Worm (Caenorhabditis elegans) whole organism, L3 larva: ENCODE results near the gene srz-20.

Source experiments
- R02D3.7 ChIP-seq: fragments of 150-350 bp; optimal IDR thresholded peaks from 2 replicates; lab custom pipeline; 2014; ENCODE audit warnings: missing biosample characterization, missing genetic modification characterization
- ZK546.5 ChIP-seq: sonication (generic microtip); optimal IDR thresholded peaks from 2 replicates; lab custom pipeline; 2017; ENCODE audit warnings: missing biosample characterization, missing genetic modification characterization
- aly-2 ChIP-seq: fragments of 150-350 bp; optimal IDR thresholded peaks from 2 replicates; lab custom pipeline; 2014; ENCODE audit warnings: missing biosample characterization, missing genetic modification characterization
- ama-1 ChIP-seq: fragments of 150-350 bp; optimal IDR thresholded peaks from 2 replicates; lab custom pipeline; 2018
- ceh-16 ChIP-seq: sonication (generic microtip); optimal IDR thresholded peaks from 2 replicates; lab custom pipeline; 2017; ENCODE audit warnings: missing biosample characterization, missing genetic modification characterization
- ceh-82 ChIP-seq: fragments of 150-350 bp; optimal IDR thresholded peaks from 2 replicates; lab custom pipeline; 2014; ENCODE audit warnings: missing biosample characterization, missing genetic modification characterization
- ceh-9 ChIP-seq: sonication (generic microtip); optimal IDR thresholded peaks from 2 replicates; lab custom pipeline; 2018; ENCODE audit warnings: missing biosample characterization, missing genetic modification characterization
- egl-27 ChIP-seq: sonication (generic microtip); optimal IDR thresholded peaks from 4 replicates; lab custom pipeline; 2017; ENCODE audit warnings: missing biosample characterization, missing genetic modification reagents, missing genetic modification characterization
- egl-5 ChIP-seq: fragments of 150-350 bp; optimal IDR thresholded peaks from 2 replicates; lab custom pipeline; 2017; ENCODE audit warnings: missing biosample characterization, missing genetic modification reagents, missing genetic modification characterization, inconsistent platforms
- elt-1 ChIP-seq: fragments of 150-350 bp; optimal IDR thresholded peaks from 2 replicates; lab custom pipeline; 2014; ENCODE audit warnings: missing biosample characterization, missing genetic modification characterization
- elt-2 ChIP-seq: sonication (generic microtip); optimal IDR thresholded peaks from 2 replicates; lab custom pipeline; 2016; ENCODE audit warnings: missing genetic modification reagents, mild to moderate bottlenecking, missing genetic modification characterization, missing compliant biosample characterization
- elt-3 ChIP-seq, 3 experiments: fragments of 150-350 bp in 1 of 3; sonication (generic microtip) in 2 of 3; optimal IDR thresholded peaks; 2 replicates in 2 of 3; 4 replicates in 1 of 3; lab custom pipeline; 2014 to 2017; ENCODE audit warnings: missing biosample characterization in 3 of 3, missing genetic modification characterization in 3 of 3
- fkh-10 ChIP-seq: sonication (generic microtip); optimal IDR thresholded peaks from 2 replicates; lab custom pipeline; 2017; ENCODE audit warnings: missing biosample characterization, missing genetic modification reagents, missing genetic modification characterization
- fkh-2 ChIP-seq: fragments of 150-350 bp; optimal IDR thresholded peaks from 2 replicates; lab custom pipeline; 2014; ENCODE audit warnings: missing biosample characterization, missing genetic modification reagents, missing genetic modification characterization
- fos-1 ChIP-seq: fragments of 150-350 bp; optimal IDR thresholded peaks from 2 replicates; lab custom pipeline; 2014; ENCODE audit warnings: missing biosample characterization, missing genetic modification characterization
- hmg-11 ChIP-seq: sonication (generic microtip); optimal IDR thresholded peaks from 2 replicates; lab custom pipeline; 2016; ENCODE audit warnings: missing genetic modification characterization, missing compliant biosample characterization
- jun-1 ChIP-seq: fragments of 150-350 bp; optimal IDR thresholded peaks from 2 replicates; lab custom pipeline; 2014; ENCODE audit warnings: missing biosample characterization, missing genetic modification reagents, missing genetic modification characterization
- lin-15B ChIP-seq: fragments of 150-350 bp; optimal IDR thresholded peaks from 2 replicates; lab custom pipeline; 2014; ENCODE audit warnings: missing biosample characterization, missing genetic modification characterization
- lin-39 ChIP-seq: fragments of 150-350 bp; optimal IDR thresholded peaks from 2 replicates; lab custom pipeline; 2018; ENCODE audit warnings: missing biosample characterization, missing genetic modification reagents, missing genetic modification characterization
- mdl-1 ChIP-seq: fragments of 150-350 bp; optimal IDR thresholded peaks from 2 replicates; lab custom pipeline; 2014; ENCODE audit warnings: missing biosample characterization, missing genetic modification characterization
- mml-1 ChIP-seq: fragments of 150-350 bp; sonication (generic microtip); optimal IDR thresholded peaks from 3 replicates; lab custom pipeline; 2014; ENCODE audit warnings: missing biosample characterization, missing genetic modification characterization
- nfya-1 ChIP-seq: sonication (generic microtip); optimal IDR thresholded peaks from 2 replicates; lab custom pipeline; 2017; ENCODE audit warnings: missing genetic modification characterization, mild to moderate bottlenecking, missing compliant biosample characterization, antibody characterized with exemption, moderate library complexity; ENCODE audit not compliant: insufficient read depth
- nhr-12 ChIP-seq: fragments of 150-350 bp; optimal IDR thresholded peaks from 2 replicates; lab custom pipeline; 2014; ENCODE audit warnings: missing biosample characterization, missing genetic modification characterization
- nhr-23 ChIP-seq: fragments of 150-350 bp; optimal IDR thresholded peaks from 2 replicates; lab custom pipeline; 2014; ENCODE audit warnings: missing biosample characterization, missing genetic modification reagents, missing genetic modification characterization
- nhr-237 ChIP-seq: fragments of 150-350 bp; optimal IDR thresholded peaks from 2 replicates; lab custom pipeline; 2014; ENCODE audit warnings: missing biosample characterization, missing genetic modification characterization
- nhr-25 ChIP-seq: sonication (generic microtip); optimal IDR thresholded peaks from 2 replicates; lab custom pipeline; 2017; ENCODE audit warnings: missing biosample characterization, missing genetic modification characterization
- nhr-43 ChIP-seq: sonication (generic microtip); optimal IDR thresholded peaks from 2 replicates; lab custom pipeline; 2016; ENCODE audit warnings: mild to moderate bottlenecking, missing genetic modification characterization, missing compliant biosample characterization; ENCODE audit not compliant: poor library complexity, severe bottlenecking
- nhr-76 ChIP-seq: fragments of 150-350 bp; sonication (generic microtip); optimal IDR thresholded peaks from 5 replicates; lab custom pipeline; 2014; ENCODE audit warnings: missing biosample characterization, missing genetic modification characterization
- pha-4 ChIP-seq: fragments of 150-350 bp; optimal IDR thresholded peaks from 2 replicates; lab custom pipeline; 2014; ENCODE audit warnings: missing biosample characterization, missing genetic modification reagents, missing genetic modification characterization
- pqm-1 ChIP-seq: fragments of 150-350 bp; optimal IDR thresholded peaks from 2 replicates; lab custom pipeline; 2017; ENCODE audit warnings: missing biosample characterization, missing genetic modification characterization, inconsistent platforms
- sea-2 ChIP-seq: fragments of 150-350 bp; sonication (generic microtip); optimal IDR thresholded peaks from 4 replicates; lab custom pipeline; 2014; ENCODE audit warnings: missing biosample characterization, missing genetic modification reagents, missing genetic modification characterization
- snpc-4 ChIP-seq: fragments of 150-350 bp; optimal IDR thresholded peaks from 2 replicates; lab custom pipeline; 2014; ENCODE audit warnings: missing biosample characterization, missing genetic modification characterization
- unc-39 ChIP-seq: sonication (generic microtip); optimal IDR thresholded peaks from 4 replicates; lab custom pipeline; 2017; ENCODE audit warnings: missing biosample characterization, missing genetic modification characterization
- ztf-11 ChIP-seq: fragments of 150-350 bp; optimal IDR thresholded peaks from 2 replicates; lab custom pipeline; 2014; ENCODE audit warnings: missing biosample characterization, missing genetic modification characterization
- ztf-4 ChIP-seq: fragments of 150-350 bp; optimal IDR thresholded peaks from 2 replicates; lab custom pipeline; 2014; ENCODE audit warnings: missing biosample characterization, missing genetic modification characterization

Gene srz-20

ce11 chrIV:3888963-3889362 is 26.4 kb upstream of the srz-20 start, which contains the start of gene oac-21:
Gene oac-21, plus strand, starts transcription at chrIV:3889263.
- TF ChIP-seq ceh-9 (tag; lab: Kevin White, UChicago) (no peak), nhr-25 (no peak), elt-1 (tag; lab: Kevin White, UChicago) (no peak), sea-2 (GFP tag; lab: Kevin White, UChicago) (no peak), snpc-4 (tag; lab: Kevin White, UChicago) (no peak), ama-1 (lab: Kevin White, UChicago) (no peak), nhr-237 (no peak), nhr-76 (tag; lab: Kevin White, UChicago) (no peak), aly-2 (tag; lab: Kevin White, UChicago) (no peak), ceh-16 (tag; lab: Kevin White, UChicago) (no peak), nfya-1 (no peak), hmg-11 (tag; lab: Kevin White, UChicago) (no peak), pqm-1 (tag; lab: Kevin White, UChicago) (no peak), ZK546.5 (tag; lab: Kevin White, UChicago) (no peak), fkh-2 (no peak), mml-1 (tag; lab: Kevin White, UChicago) (no peak), egl-27 (tag; lab: Kevin White, UChicago) (no peak), lin-39 (tag; lab: Kevin White, UChicago) (no peak), unc-39 (tag; lab: Kevin White, UChicago) (no peak), lin-15B (tag; lab: Kevin White, UChicago) (no peak)
- TF ChIP-seq, all 47 proteins: peak for 0

ce11 chrIV:3892027-3892426 is 23.4 kb upstream of the srz-20 start, which contains the start of gene F56D6.9:
Gene F56D6.9, plus strand, starts transcription at chrIV:3892327.
- TF ChIP-seq ama-1 (lab: Kevin White, UChicago) (no peak), fkh-2 (no peak), lin-15B (tag; lab: Kevin White, UChicago) (no peak), nhr-43 (tag; lab: Kevin White, UChicago) (no peak), nhr-23 (tag; lab: Kevin White, UChicago) (no peak)

ce11 chrIV:3894004-3894480 is 21.4 kb upstream of the srz-20 start, which contains the start of gene F56D6.8:
Gene F56D6.8, minus strand, starts transcription at chrIV:3894430.
- TF ChIP-seq unc-39 (tag; lab: Kevin White, UChicago) (no peak), ztf-11 (tag; lab: Kevin White, UChicago) (no peak), egl-5 (tag; lab: Kevin White, UChicago) (no peak), mdl-1 (tag; lab: Kevin White, UChicago) (no peak), ceh-82 (tag; lab: Kevin White, UChicago) (no peak), R02D3.7 (tag; lab: Kevin White, UChicago) (no peak), nhr-23 (tag; lab: Kevin White, UChicago) (no peak), hmg-11 (tag; lab: Kevin White, UChicago) (no peak)

- no peak for TF ChIP-seq ceh-16 (tag; lab: Kevin White, UChicago)
- TF ChIP-seq ama-1 (lab: Kevin White, UChicago), result no peak
- TF ChIP-seq elt-3 (tag; optimal IDR thresholded peaks at IDR 0.05; lab: Kevin White, UChicago), result no peak
- no peak for TF ChIP-seq egl-27 (tag; lab: Kevin White, UChicago)
- TF ChIP-seq fkh-10 (GFP tag; lab: Kevin White, UChicago), result no peak
- no peak for TF ChIP-seq ztf-4
- TF ChIP-seq elt-1 (tag; lab: Kevin White, UChicago), result no peak
- no peak for TF ChIP-seq nhr-23 (tag; lab: Kevin White, UChicago)
- TF ChIP-seq sea-2 (GFP tag; lab: Kevin White, UChicago), result no peak
- no peak for TF ChIP-seq nhr-12 (tag; lab: Kevin White, UChicago)
- TF ChIP-seq, all 47 proteins: peak for 0
Observed at ce11 chrIV:3894770-3895169, 20.6 kb upstream of the srz-20 start, which contains the start of gene dct-8. Gene dct-8, plus strand, starts transcription at chrIV:3895070.

ce11 chrIV:3899719-3900554 is 15.5 kb upstream of the srz-20 start, which contains the start of gene srz-62:
Gene srz-62, plus strand, starts transcription at chrIV:3900504.
- TF ChIP-seq elt-2 (tag; lab: Kevin White, UChicago) (peak; percentile 100), jun-1 (tag; lab: Kevin White, UChicago) (peak; percentile 98), pha-4 (peak; percentile 91), egl-5 (tag; lab: Kevin White, UChicago) (no peak), egl-27 (tag; lab: Kevin White, UChicago) (peak; percentile 92), ztf-11 (tag; lab: Kevin White, UChicago) (no peak), fos-1 (tag; lab: Kevin White, UChicago) (peak; percentile 82), pqm-1 (tag; lab: Kevin White, UChicago) (peak; percentile 100)
